Worm (Caenorhabditis elegans) whole organism, L1 larva: ENCODE data around the gene str-5.
"Not testable (repeated sequence)": the region's sequence is repeated elsewhere in the genome, so short reads cannot be mapped to it uniquely, and the experiment has no call there.

ENCODE experiments used
- alr-1 ChIP-seq: fragments of 200-800 bp; sonication (Bioruptor generic); optimal IDR thresholded peaks from 2 replicates; lab custom pipeline; 2018; ENCODE audit warnings: borderline replicate concordance, mild to moderate bottlenecking, missing genetic modification characterization, missing compliant biosample characterization
- ceh-82 ChIP-seq, 3 experiments: fragments of 150-350 bp in 1 of 3; sonication (generic microtip) in 2 of 3; optimal IDR thresholded peaks; 2 replicates each; lab custom pipeline; 2014 to 2017; ENCODE audit warnings: missing biosample characterization in 3 of 3, missing genetic modification characterization in 3 of 3
- ces-1 ChIP-seq: fragments of 150-350 bp; optimal IDR thresholded peaks from 2 replicates; lab custom pipeline; 2014; ENCODE audit warnings: missing biosample characterization, missing genetic modification reagents, missing genetic modification characterization
- efl-1 ChIP-seq, 4 experiments: fragments of 150-350 bp; optimal IDR thresholded peaks in 3 of 4; peaks in 1 of 4; 1 replicate in 1 of 4; 2 replicates in 3 of 4; lab custom pipeline; 2014; ENCODE audit warnings: missing biosample characterization in 2 of 4, missing genetic modification characterization in 2 of 4, missing genetic modification reagents in 2 of 4
- elt-2 ChIP-seq: sonication (generic microtip); optimal IDR thresholded peaks from 2 replicates; lab custom pipeline; 2016; ENCODE audit warnings: missing genetic modification characterization, mild to moderate bottlenecking, inconsistent platforms, missing compliant biosample characterization, missing genetic modification reagents
- lin-13 ChIP-seq: fragments of 150-350 bp; optimal IDR thresholded peaks from 2 replicates; lab custom pipeline; 2014; ENCODE audit warnings: missing biosample characterization, missing genetic modification reagents, missing genetic modification characterization
- nhr-76 ChIP-seq: sonication (generic microtip); optimal IDR thresholded peaks from 2 replicates; lab custom pipeline; 2017; ENCODE audit warnings: missing biosample characterization, missing genetic modification characterization
- rnt-1 ChIP-seq: sonication (generic microtip); optimal IDR thresholded peaks from 2 replicates; lab custom pipeline; 2016; ENCODE audit warnings: mild to moderate bottlenecking, missing genetic modification characterization, moderate library complexity, missing compliant biosample characterization
- xbp-1 ChIP-seq: sonication (generic microtip); optimal IDR thresholded peaks from 2 replicates; lab custom pipeline; 2016; ENCODE audit warnings: missing genetic modification characterization, missing compliant biosample characterization

The str-5 gene

DNA sequence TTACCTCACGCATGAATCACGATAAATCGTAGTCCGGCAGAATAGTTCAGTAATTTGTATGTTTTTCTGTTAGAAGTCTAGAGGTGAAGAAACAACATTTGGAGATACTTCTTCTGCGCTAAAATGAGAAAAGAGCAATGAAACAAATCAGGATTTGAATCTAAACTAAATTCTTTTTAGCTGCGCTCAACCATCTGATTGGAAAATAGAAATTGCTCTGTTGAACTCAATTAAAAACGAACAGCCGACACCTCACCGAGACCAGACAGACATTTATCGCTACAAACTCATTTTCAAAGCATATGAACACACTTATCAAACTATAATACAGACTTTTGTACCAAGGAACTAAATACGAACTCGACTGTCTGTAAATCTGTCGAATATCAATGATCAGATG lies 49.6 kb downstream of the str-5 start, which contains the start of gene T26E4.9:
Gene T26E4.9, minus strand, starts transcription at position 101 of the 400 bp plus-strand sequence.
- not testable (repeated sequence) for TF ChIP-seq elt-2 (tag; lab: Kevin White, UChicago); alr-1 (tag; lab: Kevin White, UChicago); ceh-82 (tag; optimal IDR thresholded peaks at IDR 0.05; lab: Kevin White, UChicago)

DNA sequence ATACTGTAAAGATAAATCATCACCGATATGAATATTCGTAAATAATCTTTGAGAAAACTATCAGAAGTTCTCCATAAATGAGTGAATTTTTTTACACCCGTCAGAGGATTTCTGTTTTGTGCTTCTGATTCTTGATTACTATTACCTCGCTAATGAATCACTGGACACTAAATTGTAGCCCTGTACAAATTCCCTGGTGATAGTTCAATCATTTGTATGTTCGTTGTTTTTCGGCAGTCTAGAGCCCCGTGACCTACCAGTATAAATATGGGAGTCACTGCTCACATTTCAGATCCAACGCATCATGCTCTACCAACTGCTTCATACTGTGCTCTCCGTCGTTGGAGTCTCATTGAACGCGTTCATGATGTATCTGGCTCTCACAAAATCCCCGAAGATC lies 50.0 kb downstream of the str-5 start, which contains the start of gene srd-27:
Gene srd-27, plus strand, starts transcription at position 301 of the 400 bp plus-strand sequence.
- TF ChIP-seq efl-1 (optimal IDR thresholded peaks at IDR 0.05; lab: Kevin White, UChicago); efl-1 (GFP tag; optimal IDR thresholded peaks at IDR 0.05 in 1 of 2; lab: Kevin White, UChicago); ces-1 (GFP tag; lab: Kevin White, UChicago); rnt-1: not testable (repeated sequence)

DNA sequence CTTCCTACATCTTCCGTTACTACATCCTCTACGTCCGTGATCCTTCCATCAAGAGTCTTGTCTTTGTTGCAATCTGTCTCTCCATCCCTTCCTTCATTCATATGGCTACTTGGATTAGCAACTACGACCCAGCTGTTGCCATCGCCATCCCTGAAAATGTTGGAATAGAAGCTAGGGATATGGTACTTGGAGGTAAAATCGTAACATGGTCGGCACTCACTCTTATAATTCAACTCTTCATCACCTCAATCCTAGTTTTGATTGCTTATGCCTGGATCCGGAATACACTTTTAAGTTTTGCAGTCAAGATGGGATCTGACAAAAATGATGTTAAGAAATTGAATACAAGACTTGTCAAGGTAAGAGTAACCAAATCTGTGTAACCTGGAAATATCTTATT lies 50.7 kb downstream of the str-5 start, which contains the start of gene T26E4.18:
Gene T26E4.18, minus strand, starts transcription at position 101 of the 400 bp plus-strand sequence.
- TF ChIP-seq nhr-76 (tag; lab: Kevin White, UChicago); lin-13 (GFP tag; lab: Kevin White, UChicago); xbp-1 (tag; lab: Kevin White, UChicago): not testable (repeated sequence)
